Worm (Caenorhabditis elegans): ENCODE data around the gene T01C8.3.

DNA sequence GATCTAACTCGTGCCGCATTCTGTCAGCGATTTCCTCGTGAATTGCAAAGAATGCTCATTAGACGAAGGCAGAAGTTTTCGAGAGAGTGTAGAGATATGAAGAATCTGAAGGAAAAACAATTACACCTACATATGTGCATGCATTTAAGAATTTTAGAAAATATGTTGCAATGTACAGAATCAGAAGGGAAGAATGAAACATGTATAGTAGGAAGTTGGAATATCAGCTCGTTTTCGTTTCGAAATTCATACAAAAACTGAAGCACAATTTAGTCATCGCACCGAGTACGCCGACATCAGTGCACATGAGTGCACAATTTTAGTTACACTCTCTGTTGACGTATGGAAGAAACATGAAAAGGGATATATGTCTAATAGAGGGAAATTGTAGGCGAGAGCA, 28.5 kb downstream of the T01C8.3 start, which contains the start of gene C10E2.5:
- TF ChIP-seq ztf-25 (GFP tag; IDR thresholded peaks at IDR 0.05) = no peak
- TF ChIP-seq T07F8.4 (tag; optimal IDR thresholded peaks at IDR 0.05) = no peak
- no peak for TF ChIP-seq Y95B8A.8 (GFP tag; IDR thresholded peaks at IDR 0.05)
- TF ChIP-seq nfya-1 (tag; optimal IDR thresholded peaks at IDR 0.05; ENCODE audit: borderline replicate concordance, insufficient read depth) = no peak
- no peak for TF ChIP-seq let-607 (tag; optimal IDR thresholded peaks at IDR 0.05)
- no peak for TF ChIP-seq gei-17 (GFP tag; optimal IDR thresholded peaks at IDR 0.05)
- no peak for TF ChIP-seq madf-3 (GFP tag; IDR thresholded peaks at IDR 0.05)
- no peak for TF ChIP-seq lin-54 (GFP tag; optimal IDR thresholded peaks at IDR 0.05)
- TF ChIP-seq dpl-1 (GFP tag; optimal IDR thresholded peaks at IDR 0.05) = no peak
- no peak for TF ChIP-seq K12H6.12 (tag; optimal IDR thresholded peaks at IDR 0.05)
- TF ChIP-seq T26A5.8 (tag; optimal IDR thresholded peaks at IDR 0.05) = no peak
- TF ChIP-seq snpc-3.4 (tag; optimal IDR thresholded peaks at IDR 0.05) = no peak

Measured in whole organism, young adult.